Worm (Caenorhabditis elegans): ENCODE results near the gene fbf-2.

fbf-2 gene

ce11 chrII:6122641-6123424 is 31.6 kb upstream of the fbf-2 start:
- TF ChIP-seq madf-5 (GFP tag; IDR thresholded peaks at IDR 0.05) (no peak), mep-1 (tag; optimal IDR thresholded peaks at IDR 0.05) (no peak), zip-11 (GFP tag; IDR thresholded peaks at IDR 0.05) (no peak), dmd-8 (GFP tag; IDR thresholded peaks at IDR 0.05) (no peak), hlh-11 (tag; optimal IDR thresholded peaks at IDR 0.05) (peak; percentile 45), nhr-6 (tag; optimal IDR thresholded peaks at IDR 0.05) (no peak), egl-43 (GFP tag; IDR thresholded peaks at IDR 0.05) (no peak), mxl-2 (GFP tag; conservative IDR thresholded peaks at IDR 0.05) (no peak), lin-38 (GFP tag; IDR thresholded peaks at IDR 0.05) (peak; percentile 94), nhr-102 (tag; optimal IDR thresholded peaks at IDR 0.05) (no peak), php-3 (GFP tag; IDR thresholded peaks at IDR 0.05) (peak; percentile 75), ceh-44 (GFP tag; IDR thresholded peaks at IDR 0.05) (no peak), nhr-237 (tag; optimal IDR thresholded peaks at IDR 0.05) (no peak), lin-1 (GFP tag; IDR thresholded peaks at IDR 0.05) (no peak), nhr-28 (tag; optimal IDR thresholded peaks at IDR 0.05) (peak; percentile 16), hif-1 (tag; optimal IDR thresholded peaks at IDR 0.05) (no peak), spr-3 (GFP tag; optimal IDR thresholded peaks at IDR 0.05) (no peak), lin-15B (tag; optimal IDR thresholded peaks at IDR 0.05) (no peak), mdl-1 (tag; optimal IDR thresholded peaks at IDR 0.05) (no peak), ama-1 (optimal IDR thresholded peaks at IDR 0.05) (no peak), nhr-77 (tag; optimal IDR thresholded peaks at IDR 0.05) (no peak), lsy-2 (tag; optimal IDR thresholded peaks at IDR 0.05) (peak in 1 of 2 experiments; percentile 59), zip-2 (tag; optimal IDR thresholded peaks at IDR 0.05) (no peak), ceh-20 (GFP tag; IDR thresholded peaks at IDR 0.05) (no peak), fos-1 (tag; optimal IDR thresholded peaks at IDR 0.05) (no peak), F44E2.7 (GFP tag; IDR thresholded peaks at IDR 0.05) (no peak), ceh-62 (tag; optimal IDR thresholded peaks at IDR 0.05) (no peak), nhr-11 (tag; optimal IDR thresholded peaks at IDR 0.05) (no peak), dpl-1 (GFP tag; optimal IDR thresholded peaks at IDR 0.05) (peak; percentile 13), lin-29 (GFP tag; IDR thresholded peaks at IDR 0.05) (no peak), ZK546.5 (tag; optimal IDR thresholded peaks at IDR 0.05) (no peak), nhr-48 (tag; optimal IDR thresholded peaks at IDR 0.05) (no peak), dmd-6 (GFP tag; IDR thresholded peaks at IDR 0.05) (peak; percentile 44; the same call in 1 of the 2 replicates), zfp-3 (GFP tag; conservative IDR thresholded peaks at IDR 0.05) (no peak), daf-16 (GFP tag; optimal IDR thresholded peaks at IDR 0.05) (no peak), daf-16 (tag; optimal IDR thresholded peaks at IDR 0.05) (peak; percentile 43), unc-130 (GFP tag; optimal IDR thresholded peaks at IDR 0.05) (no peak), attf-4 (tag; optimal IDR thresholded peaks at IDR 0.05) (no peak), Y5F2A.4 (GFP tag; optimal IDR thresholded peaks at IDR 0.05) (no peak), pqm-1 (tag; optimal IDR thresholded peaks at IDR 0.05) (peak; percentile 90), skn-1 (tag; optimal IDR thresholded peaks at IDR 0.05) (no peak), dve-1 (tag; optimal IDR thresholded peaks at IDR 0.05; ENCODE audit: insufficient read depth) (no peak), ceh-28 (tag; optimal IDR thresholded peaks at IDR 0.05) (no peak), nhr-10 (tag; optimal IDR thresholded peaks at IDR 0.05) (no peak), pha-4 (GFP tag; IDR thresholded peaks at IDR 0.05) (no peak), pha-4 (tag; optimal IDR thresholded peaks at IDR 0.05) (no peak), ces-1 (GFP tag; optimal IDR thresholded peaks at IDR 0.05) (no peak), mes-2 (tag; optimal IDR thresholded peaks at IDR 0.05; ENCODE audit: poor library complexity, severe bottlenecking) (peak; percentile 35), ceh-32 (tag; optimal IDR thresholded peaks at IDR 0.05; ENCODE audit: poor library complexity) (no peak), F26F4.8 (GFP tag; conservative IDR thresholded peaks at IDR 0.05) (no peak), tag-97 (GFP tag; IDR thresholded peaks at IDR 0.05) (no peak)

Measured in whole organism, L4 larva.